Worm (Caenorhabditis elegans) whole organism, L1 larva: Measurements from ENCODE around the gene copd-1.

Experiments used
- aly-2 ChIP-seq: fragments of 150-350 bp; optimal IDR thresholded peaks from 2 replicates; lab custom pipeline; 2014; ENCODE audit warnings: missing biosample characterization, missing genetic modification characterization
- ama-1 ChIP-seq: fragments of 150-350 bp; optimal IDR thresholded peaks from 2 replicates; lab custom pipeline; 2014
- ceh-82 ChIP-seq, 3 experiments: fragments of 150-350 bp in 1 of 3; sonication (generic microtip) in 2 of 3; optimal IDR thresholded peaks; 2 replicates each; lab custom pipeline; 2014 to 2017; ENCODE audit warnings: missing biosample characterization in 3 of 3, missing genetic modification characterization in 3 of 3
- egl-27 ChIP-seq, 2 experiments: fragments of 150-350 bp in 1 of 2; sonication (generic microtip); optimal IDR thresholded peaks; 3 replicates each; lab custom pipeline; 2017 to 2018; ENCODE audit warnings: missing biosample characterization in 2 of 2, missing genetic modification characterization in 2 of 2, missing genetic modification reagents in 2 of 2
- jun-1 ChIP-seq: fragments of 150-350 bp; optimal IDR thresholded peaks from 2 replicates; lab custom pipeline; 2014; ENCODE audit warnings: missing biosample characterization, missing genetic modification reagents, missing genetic modification characterization
- lin-39 ChIP-seq: fragments of 150-350 bp; optimal IDR thresholded peaks from 2 replicates; lab custom pipeline; 2014; ENCODE audit warnings: missing biosample characterization, missing genetic modification reagents, missing genetic modification characterization
- mdl-1 ChIP-seq, 2 experiments: fragments of 150-350 bp; optimal IDR thresholded peaks; 2 replicates each; lab custom pipeline; 2014 to 2017; ENCODE audit warnings: missing biosample characterization in 2 of 2, missing genetic modification characterization in 2 of 2, inconsistent platforms in 1 of 2
- mef-2 ChIP-seq: fragments of 150-350 bp; optimal IDR thresholded peaks from 2 replicates; lab custom pipeline; 2014; ENCODE audit warnings: missing biosample characterization, missing genetic modification characterization
- nhr-28 ChIP-seq: fragments of 150-350 bp; optimal IDR thresholded peaks from 2 replicates; lab custom pipeline; 2014; ENCODE audit warnings: missing biosample characterization, missing genetic modification characterization
- nhr-77 ChIP-seq: fragments of 150-350 bp; optimal IDR thresholded peaks from 2 replicates; lab custom pipeline; 2014; ENCODE audit warnings: missing biosample characterization, missing genetic modification characterization

- TF ChIP-seq aly-2 (tag; lab: Kevin White, UChicago), result no peak
- no peak for TF ChIP-seq mef-2 (tag; lab: Kevin White, UChicago)
- TF ChIP-seq mdl-1 (tag; optimal IDR thresholded peaks at IDR 0.05; lab: Kevin White, UChicago), result no peak
- no peak for TF ChIP-seq ceh-82 (tag; optimal IDR thresholded peaks at IDR 0.05; lab: Kevin White, UChicago)
- TF ChIP-seq ama-1 (lab: Kevin White, UChicago), result no peak
- no peak for TF ChIP-seq nhr-28 (tag; lab: Kevin White, UChicago)
- no peak for TF ChIP-seq egl-27 (tag; optimal IDR thresholded peaks at IDR 0.05; lab: Kevin White, UChicago)
- no peak for TF ChIP-seq nhr-77 (tag; lab: Kevin White, UChicago)
- TF ChIP-seq lin-39 (tag; lab: Kevin White, UChicago), result no peak
- no peak for TF ChIP-seq jun-1 (tag; lab: Kevin White, UChicago)
These were observed 35.3 kb downstream of the copd-1 start for ce11 chrIII:6589499-6589898.
